Fruit fly (Drosophila melanogaster) whole organism, embryonic: ENCODE results near the gene Mettl5.
A peak's percentile ranks its signal among the peaks of the same experiment; 100 is the strongest.

Source experiments
- Awh ChIP-seq: fragments of 200-800 bp; sonication (Bioruptor generic); IDR thresholded peaks from 2 replicates; pipeline ENCODE4, ENCODE4 v1.3.6; 2022; ENCODE audit warnings: missing biosample characterization, missing genetic modification characterization
- B-H2 ChIP-seq: fragments of 200-800 bp; sonication (Bioruptor generic); optimal IDR thresholded peaks from 2 replicates; lab custom pipeline; 2018; ENCODE audit warnings: missing biosample characterization, mild to moderate bottlenecking, missing genetic modification characterization
- BtbVII ChIP-seq: fragments of 200-800 bp; sonication (Bioruptor generic); optimal IDR thresholded peaks from 3 replicates; lab custom pipeline; 2017; ENCODE audit warnings: missing biosample characterization, mild to moderate bottlenecking, missing genetic modification characterization
- C15 ChIP-seq: fragments of 200-800 bp; sonication (Bioruptor generic); IDR thresholded peaks from 3 replicates; pipeline ENCODE4 v1.3.6; 2022; ENCODE audit warnings: missing biosample characterization, missing genetic modification characterization
- CG10267 ChIP-seq: fragments of 200-800 bp; sonication (Bioruptor generic); optimal IDR thresholded peaks from 2 replicates; lab custom pipeline; 2018; ENCODE audit warnings: missing biosample characterization, mild to moderate bottlenecking, missing genetic modification characterization, moderate library complexity
- CG10321 ChIP-seq: fragments of 200-800 bp; sonication (Bioruptor generic); IDR thresholded peaks from 2 replicates; pipeline ENCODE4 v1.3.6; 2022; ENCODE audit warnings: missing biosample characterization, missing genetic modification characterization
- CG10431 ChIP-seq: fragments of 200-800 bp; sonication (Bioruptor generic); optimal IDR thresholded peaks from 3 replicates; lab custom pipeline; 2018; ENCODE audit warnings: missing biosample characterization, mild to moderate bottlenecking, missing genetic modification characterization
- CG11093 ChIP-seq: fragments of 200-800 bp; sonication (Bioruptor generic); IDR thresholded peaks from 3 replicates; pipeline ENCODE4 v1.3.6; 2022; ENCODE audit warnings: missing biosample characterization, missing genetic modification characterization
- CG11696 ChIP-seq: fragments of 200-800 bp; sonication (Bioruptor generic); IDR thresholded peaks from 2 replicates; pipeline ENCODE4 v1.3.6; 2022; ENCODE audit warnings: missing biosample characterization, missing genetic modification characterization
- CG12071 ChIP-seq: fragments of 200-800 bp; sonication (Bioruptor generic); optimal IDR thresholded peaks from 3 replicates; lab custom pipeline; 2018; ENCODE audit warnings: missing biosample characterization, mild to moderate bottlenecking, missing genetic modification characterization
- CG12219 ChIP-seq: fragments of 200-800 bp; sonication (Bioruptor generic); optimal IDR thresholded peaks from 3 replicates; lab custom pipeline; 2018; ENCODE audit warnings: missing biosample characterization, mild to moderate bottlenecking, missing genetic modification characterization
- CG12391 ChIP-seq: fragments of 200-800 bp; sonication (Bioruptor generic); optimal IDR thresholded peaks from 3 replicates; lab custom pipeline; 2018; ENCODE audit warnings: missing biosample characterization, mild to moderate bottlenecking, missing genetic modification characterization, moderate library complexity
- CG13296 ChIP-seq: fragments of 200-800 bp; sonication (Bioruptor generic); optimal IDR thresholded peaks from 3 replicates; lab custom pipeline; 2018; ENCODE audit warnings: missing biosample characterization, mild to moderate bottlenecking, missing genetic modification characterization
- CG15011 ChIP-seq: fragments of 200-800 bp; sonication (Bioruptor generic); optimal IDR thresholded peaks from 3 replicates; lab custom pipeline; 2018; ENCODE audit warnings: missing biosample characterization, mild to moderate bottlenecking, missing genetic modification characterization
- CG1529 ChIP-seq: fragments of 200-800 bp; sonication (Bioruptor generic); optimal IDR thresholded peaks from 3 replicates; lab custom pipeline; 2018; ENCODE audit warnings: missing biosample characterization, missing genetic modification characterization
- CG1602 ChIP-seq: fragments of 200-800 bp; sonication (Bioruptor generic); optimal IDR thresholded peaks from 3 replicates; lab custom pipeline; 2016; ENCODE audit warnings: missing biosample characterization, missing genetic modification characterization
- CG16779 ChIP-seq: fragments of 200-800 bp; sonication (Bioruptor generic); IDR thresholded peaks from 2 replicates; pipeline ENCODE4 v1.3.6; 2022; ENCODE audit warnings: missing biosample characterization, missing genetic modification characterization
- CG16863 ChIP-seq: fragments of 200-800 bp; sonication (Bioruptor generic); optimal IDR thresholded peaks from 3 replicates; lab custom pipeline; 2016; ENCODE audit warnings: missing biosample characterization, missing genetic modification characterization
- CG17385 ChIP-seq: fragments of 200-800 bp; sonication (Bioruptor generic); optimal IDR thresholded peaks from 3 replicates; lab custom pipeline; 2018; ENCODE audit warnings: missing biosample characterization, mild to moderate bottlenecking, missing genetic modification characterization
- CG3065 ChIP-seq: fragments of 200-800 bp; sonication (Bioruptor generic); optimal IDR thresholded peaks from 2 replicates; lab custom pipeline; 2016; ENCODE audit warnings: missing biosample characterization, missing genetic modification characterization
- CG31365 ChIP-seq: fragments of 200-800 bp; sonication (Bioruptor generic); optimal IDR thresholded peaks from 2 replicates; lab custom pipeline; 2018; ENCODE audit warnings: missing biosample characterization, mild to moderate bottlenecking, missing genetic modification characterization
- CG6689 ChIP-seq: fragments of 200-800 bp; sonication (Bioruptor generic); IDR thresholded peaks from 2 replicates; pipeline ENCODE4 v1.3.6; 2022; ENCODE audit warnings: missing biosample characterization, missing genetic modification characterization
- CG7839 ChIP-seq: fragments of 200-800 bp; sonication (Bioruptor generic); optimal IDR thresholded peaks from 3 replicates; lab custom pipeline; 2018; ENCODE audit warnings: missing biosample characterization, mild to moderate bottlenecking, missing genetic modification characterization, moderate library complexity
- Dfd ChIP-seq, 2 experiments: fragments of >200 bp; optimal IDR thresholded peaks; 2 replicates each; lab custom pipeline; 2017; ENCODE audit warnings: missing biosample characterization in 2 of 2, missing genetic modification characterization in 2 of 2
- Myb ChIP-seq: fragments of 200-800 bp; sonication (Bioruptor generic); optimal IDR thresholded peaks from 2 replicates; lab custom pipeline; 2016; ENCODE audit warnings: missing biosample characterization, missing genetic modification characterization
- NC2β ChIP-seq: fragments of 200-800 bp; sonication (Bioruptor generic); optimal IDR thresholded peaks from 2 replicates; lab custom pipeline; 2016; ENCODE audit warnings: missing biosample characterization, missing genetic modification characterization
- NFAT ChIP-seq: fragments of 200-800 bp; sonication (Bioruptor generic); IDR thresholded peaks from 2 replicates; pipeline ENCODE4 v1.3.6; 2022; ENCODE audit warnings: missing biosample characterization, missing genetic modification characterization
- NK7.1 ChIP-seq: fragments of 200-800 bp; sonication (Bioruptor generic); optimal IDR thresholded peaks from 3 replicates; lab custom pipeline; 2016; ENCODE audit warnings: missing biosample characterization, missing genetic modification characterization
- Neu2 ChIP-seq: fragments of 200-800 bp; sonication (Bioruptor generic); optimal IDR thresholded peaks from 3 replicates; lab custom pipeline; 2016; ENCODE audit warnings: missing biosample characterization, missing genetic modification characterization, borderline replicate concordance
- Ptx1 ChIP-seq: fragments of 200-800 bp; sonication (Bioruptor generic); IDR thresholded peaks from 2 replicates; pipeline ENCODE4 v1.3.6; 2022; ENCODE audit warnings: missing biosample characterization, missing genetic modification characterization
- Trl ChIP-seq, 3 experiments: fragments of >200 bp in 2 of 3; fragments of 200-800 bp in 1 of 3; sonication (Bioruptor generic) in 1 of 3; optimal IDR thresholded peaks; 2 replicates in 1 of 3; 3 replicates in 2 of 3; lab custom pipeline; 2016 to 2017; ENCODE audit warnings: missing biosample characterization in 1 of 3, missing genetic modification characterization in 1 of 3
- corto ChIP-seq: fragments of 200-800 bp; sonication (Bioruptor generic); optimal IDR thresholded peaks from 2 replicates; lab custom pipeline; 2016; ENCODE audit warnings: missing biosample characterization, mild to moderate bottlenecking, missing genetic modification characterization, moderate library complexity
- dpn ChIP-seq, 2 experiments: fragments of 200-800 bp; sonication (Bioruptor generic); optimal IDR thresholded peaks; 3 replicates each; lab custom pipeline; 2016; ENCODE audit warnings: missing biosample characterization in 2 of 2, missing genetic modification characterization in 2 of 2
- ewg ChIP-seq: fragments of 200-800 bp; sonication (Bioruptor generic); optimal IDR thresholded peaks from 3 replicates; lab custom pipeline; 2017; ENCODE audit warnings: mild to moderate bottlenecking, missing biosample characterization, missing genetic modification reagents, missing genetic modification characterization
- grn ChIP-seq: fragments of 200-800 bp; sonication (Bioruptor generic); optimal IDR thresholded peaks from 3 replicates; lab custom pipeline; 2017; ENCODE audit warnings: missing biosample characterization, missing genetic modification characterization
- gsb ChIP-seq: fragments of 200-800 bp; sonication (Bioruptor generic); IDR thresholded peaks from 2 replicates; pipeline ENCODE4 v1.3.6; 2022; ENCODE audit warnings: missing biosample characterization, missing genetic modification characterization
- hbn ChIP-seq: fragments of 200-800 bp; sonication (Bioruptor generic); IDR thresholded peaks from 2 replicates; pipeline ENCODE4 v1.3.6; 2022; ENCODE audit warnings: missing biosample characterization, missing genetic modification characterization; ENCODE audit not compliant: partially characterized antibody
- nerfin-2 ChIP-seq: fragments of 200-800 bp; sonication (Bioruptor generic); IDR thresholded peaks from 2 replicates; pipeline ENCODE4 v1.3.6; 2022; ENCODE audit warnings: missing biosample characterization, missing genetic modification characterization; ENCODE audit not compliant: partially characterized antibody
- nmo ChIP-seq: fragments of 200-800 bp; sonication (Bioruptor generic); optimal IDR thresholded peaks from 2 replicates; lab custom pipeline; 2018; ENCODE audit warnings: missing biosample characterization, mild to moderate bottlenecking, missing genetic modification characterization, moderate library complexity
- pnt ChIP-seq: fragments of 200-800 bp; sonication (Bioruptor generic); optimal IDR thresholded peaks from 3 replicates; lab custom pipeline; 2016; ENCODE audit warnings: missing biosample characterization, missing genetic modification characterization
- pros ChIP-seq: fragments of 200-800 bp; sonication (Bioruptor generic); optimal IDR thresholded peaks from 3 replicates; lab custom pipeline; 2019; ENCODE audit warnings: missing biosample characterization, mild to moderate bottlenecking, missing genetic modification characterization, moderate library complexity
- row ChIP-seq: fragments of 200-800 bp; sonication (Bioruptor generic); IDR thresholded peaks from 3 replicates; pipeline ENCODE4 v1.3.6; 2022; ENCODE audit warnings: missing biosample characterization, missing genetic modification characterization
- run ChIP-seq: fragments of 200-800 bp; sonication (Bioruptor generic); optimal IDR thresholded peaks from 3 replicates; lab custom pipeline; 2018; ENCODE audit warnings: missing biosample characterization, mild to moderate bottlenecking, missing genetic modification characterization
- schlank ChIP-seq: fragments of 200-800 bp; sonication (Bioruptor generic); optimal IDR thresholded peaks from 2 replicates; lab custom pipeline; 2018; ENCODE audit warnings: missing biosample characterization, mild to moderate bottlenecking, missing genetic modification characterization
- sens-2 ChIP-seq: fragments of 200-800 bp; sonication (Bioruptor generic); IDR thresholded peaks from 2 replicates; pipeline ENCODE4 v1.3.6; 2022; ENCODE audit warnings: missing biosample characterization, missing genetic modification characterization
- sisA ChIP-seq: fragments of 200-800 bp; sonication (Bioruptor generic); IDR thresholded peaks from 2 replicates; pipeline ENCODE4 v1.3.6; 2022; ENCODE audit warnings: missing biosample characterization, missing genetic modification characterization
- sug ChIP-seq: fragments of 200-800 bp; optimal IDR thresholded peaks from 2 replicates; lab custom pipeline; 2019; ENCODE audit warnings: missing biosample characterization, mild to moderate bottlenecking, missing genetic modification characterization, moderate library complexity
- tap ChIP-seq: fragments of 200-800 bp; optimal IDR thresholded peaks from 3 replicates; lab custom pipeline; 2019; ENCODE audit warnings: missing biosample characterization, mild to moderate bottlenecking, missing genetic modification characterization, moderate library complexity
- tio ChIP-seq: fragments of 200-800 bp; sonication (Bioruptor generic); optimal IDR thresholded peaks from 2 replicates; lab custom pipeline; 2017; ENCODE audit warnings: missing biosample characterization, missing genetic modification characterization, inconsistent platforms
- tll ChIP-seq, 2 experiments: fragments of 200-800 bp in 1 of 2; fragments of >200 bp in 1 of 2; sonication (Bioruptor generic) in 1 of 2; optimal IDR thresholded peaks; 2 replicates each; lab custom pipeline; 2017 to 2019; ENCODE audit warnings: missing biosample characterization in 2 of 2, missing genetic modification characterization in 2 of 2, mild to moderate bottlenecking in 1 of 2, moderate library complexity in 1 of 2
- tx ChIP-seq: fragments of 200-800 bp; sonication (Bioruptor generic); optimal IDR thresholded peaks from 2 replicates; lab custom pipeline; 2016; ENCODE audit warnings: missing biosample characterization, missing genetic modification characterization

The Mettl5 gene

dm6 chr3L:19294235-19294612, 30.7 kb downstream of the Mettl5 start, which contains the start of gene fal (continued):
- TF ChIP-seq CG12071 (GFP tag; lab: Kevin White, UChicago) (no peak), run (tag; lab: Kevin White, UChicago) (no peak), CG10267 (peak; percentile 28), CG13296 (no peak), sisA (GFP tag; lab: Robert Waterston, UW) (no peak; the same call in 1 of the 2 replicates), CG11696 (GFP tag; lab: Robert Waterston, UW) (no peak), BtbVII (GFP tag; lab: Kevin White, UChicago) (no peak), CG6689 (GFP tag; lab: Robert Waterston, UW) (no peak), CG16779 (no peak), CG1602 (GFP tag; lab: Kevin White, UChicago) (peak; percentile 21), corto (no peak), Neu2 (GFP tag; lab: Kevin White, UChicago) (no peak), NK7.1 (GFP tag; lab: Kevin White, UChicago) (no peak), gsb (GFP tag; lab: Robert Waterston, UW) (no peak), schlank (tag; lab: Kevin White, UChicago) (no peak), grn (GFP tag; lab: Kevin White, UChicago) (no peak), CG12219 (GFP tag; lab: Kevin White, UChicago) (no peak), NFAT (GFP tag; lab: Robert Waterston, UW) (0 out of 2 replicates have a peak, but pooled peaks have one; percentile 7), nmo (GFP tag; lab: Kevin White, UChicago) (peak; percentile 63), pnt (peak; percentile 19), Trl (optimal IDR thresholded peaks at IDR 0.05; lab: Kevin White, UChicago) (no peak), Trl (GFP tag; optimal IDR thresholded peaks at IDR 0.05; lab: Kevin White, UChicago) (no peak), CG31365 (no peak), CG10431 (GFP tag; lab: Kevin White, UChicago) (no peak), CG1529 (GFP tag; lab: Kevin White, UChicago) (no peak), CG17385 (no peak), tll (GFP tag; optimal IDR thresholded peaks at IDR 0.05; lab: Kevin White, UChicago) (no peak), CG12391 (tag; lab: Kevin White, UChicago) (no peak), Dfd (GFP tag; optimal IDR thresholded peaks at IDR 0.05; lab: Kevin White, UChicago) (no peak), tio (GFP tag; lab: Kevin White, UChicago) (no peak), nerfin-2 (GFP tag; lab: Robert Waterston, UW) (0 out of 2 replicates have a peak, but pooled peaks have one; percentile 17), tx (GFP tag; lab: Kevin White, UChicago) (no peak), hbn (no peak), sug (tag; lab: Kevin White, UChicago) (no peak), CG11093 (GFP tag; lab: Robert Waterston, UW) (no peak), CG15011 (no peak), ewg (no peak), CG3065 (GFP tag; lab: Kevin White, UChicago) (no peak), B-H2 (GFP tag; lab: Kevin White, UChicago) (no peak), CG7839 (tag; lab: Kevin White, UChicago) (no peak), Ptx1 (peak; percentile 28; the same call in 1 of the 2 replicates), C15 (GFP tag; lab: Robert Waterston, UW) (no peak), dpn (GFP tag; optimal IDR thresholded peaks at IDR 0.05; lab: Kevin White, UChicago) (no peak), sens-2 (GFP tag; lab: Robert Waterston, UW) (no peak), row (GFP tag; lab: Robert Waterston, UW) (no peak; the same call in 2 of the 3 replicates), CG16863 (GFP tag; lab: Kevin White, UChicago) (no peak), Awh (GFP tag; lab: Robert Waterston, UW) (no peak), CG10321 (GFP tag; lab: Robert Waterston, UW) (no peak; the same call in 1 of the 2 replicates), tap (tag; lab: Kevin White, UChicago) (no peak), Myb (GFP tag; lab: Kevin White, UChicago) (no peak), NC2β (GFP tag; lab: Kevin White, UChicago) (peak; percentile 4), pros (GFP tag; lab: Kevin White, UChicago) (no peak)
